Worm (Caenorhabditis elegans) whole organism, L3 larva: ENCODE measurements around the gene grk-1.

Experiments used
- ama-1 ChIP-seq: fragments of 150-350 bp; optimal IDR thresholded peaks from 2 replicates; lab custom pipeline; 2018
- ceh-28 ChIP-seq: fragments of 150-350 bp; optimal IDR thresholded peaks from 2 replicates; lab custom pipeline; 2014; ENCODE audit warnings: missing biosample characterization, missing genetic modification reagents, missing genetic modification characterization
- ceh-82 ChIP-seq: fragments of 150-350 bp; optimal IDR thresholded peaks from 2 replicates; lab custom pipeline; 2014; ENCODE audit warnings: missing biosample characterization, missing genetic modification characterization
- jun-1 ChIP-seq: fragments of 150-350 bp; optimal IDR thresholded peaks from 2 replicates; lab custom pipeline; 2014; ENCODE audit warnings: missing biosample characterization, missing genetic modification reagents, missing genetic modification characterization
- mdl-1 ChIP-seq: fragments of 150-350 bp; optimal IDR thresholded peaks from 2 replicates; lab custom pipeline; 2014; ENCODE audit warnings: missing biosample characterization, missing genetic modification characterization
- nhr-12 ChIP-seq: fragments of 150-350 bp; optimal IDR thresholded peaks from 2 replicates; lab custom pipeline; 2014; ENCODE audit warnings: missing biosample characterization, missing genetic modification characterization
- nhr-23 ChIP-seq: fragments of 150-350 bp; optimal IDR thresholded peaks from 2 replicates; lab custom pipeline; 2014; ENCODE audit warnings: missing biosample characterization, missing genetic modification reagents, missing genetic modification characterization
- nhr-237 ChIP-seq: fragments of 150-350 bp; optimal IDR thresholded peaks from 2 replicates; lab custom pipeline; 2014; ENCODE audit warnings: missing biosample characterization, missing genetic modification characterization
- skn-1 ChIP-seq: fragments of 150-350 bp; optimal IDR thresholded peaks from 2 replicates; lab custom pipeline; 2014; ENCODE audit warnings: missing biosample characterization, missing genetic modification characterization
- tbx-2 ChIP-seq: sonication (generic microtip); optimal IDR thresholded peaks from 2 replicates; lab custom pipeline; 2016; ENCODE audit warnings: mild to moderate bottlenecking, missing genetic modification characterization, missing compliant biosample characterization
- unc-39 ChIP-seq: sonication (generic microtip); optimal IDR thresholded peaks from 4 replicates; lab custom pipeline; 2017; ENCODE audit warnings: missing biosample characterization, missing genetic modification characterization
- unc-62 ChIP-seq: fragments of 150-350 bp; sonication (generic microtip); optimal IDR thresholded peaks from 4 replicates; lab custom pipeline; 2014; ENCODE audit warnings: missing biosample characterization, missing genetic modification reagents, missing genetic modification characterization

DNA sequence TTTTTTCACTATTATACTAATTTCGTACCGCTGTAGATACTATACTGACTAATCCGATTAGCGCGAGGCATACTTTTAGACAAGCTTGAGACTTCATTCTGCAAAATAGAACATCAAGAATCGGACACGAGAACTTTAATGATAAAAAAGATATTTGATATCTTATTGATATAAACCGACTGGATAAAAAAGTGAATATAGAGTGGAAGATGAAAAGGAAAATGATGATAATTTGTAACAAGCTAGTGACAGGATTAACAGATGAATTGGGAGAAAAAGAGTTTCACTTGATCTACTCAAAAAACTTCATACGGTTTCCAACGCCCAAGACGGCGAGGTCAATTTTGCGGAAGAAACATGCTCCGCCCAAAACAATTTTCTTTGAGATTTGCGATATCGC lies 50.0 kb downstream of the grk-1 start, which contains the start of gene nas-37:
- no peak for TF ChIP-seq ceh-28 (tag; lab: Kevin White, UChicago)
- no peak for TF ChIP-seq unc-62 (GFP tag; lab: Kevin White, UChicago)
- no peak for TF ChIP-seq nhr-23 (tag; lab: Kevin White, UChicago)
- TF ChIP-seq ceh-82 (tag; lab: Kevin White, UChicago): no peak
- no peak for TF ChIP-seq nhr-237
- TF ChIP-seq mdl-1: no peak
- TF ChIP-seq ama-1: no peak
- TF ChIP-seq skn-1 (tag; lab: Kevin White, UChicago): no peak
- TF ChIP-seq jun-1 (tag; lab: Kevin White, UChicago): no peak
- TF ChIP-seq tbx-2 (tag; lab: Kevin White, UChicago): no peak
- no peak for TF ChIP-seq unc-39 (tag; lab: Kevin White, UChicago)
- TF ChIP-seq nhr-12 (tag; lab: Kevin White, UChicago): no peak
